Worm (Caenorhabditis elegans) whole organism, L3 larva: ENCODE measurements around the gene B0457.6.
A peak's percentile ranks its signal among the peaks of the same experiment; 100 is the strongest.

Source experiments
- egl-27 ChIP-seq: sonication (generic microtip); optimal IDR thresholded peaks from 4 replicates; lab custom pipeline; 2017; ENCODE audit warnings: missing biosample characterization, missing genetic modification reagents, missing genetic modification characterization
- fos-1 ChIP-seq: fragments of 150-350 bp; optimal IDR thresholded peaks from 2 replicates; lab custom pipeline; 2014; ENCODE audit warnings: missing biosample characterization, missing genetic modification characterization
- lin-39 ChIP-seq: fragments of 150-350 bp; optimal IDR thresholded peaks from 2 replicates; lab custom pipeline; 2018; ENCODE audit warnings: missing biosample characterization, missing genetic modification reagents, missing genetic modification characterization
- nfya-1 ChIP-seq: sonication (generic microtip); optimal IDR thresholded peaks from 2 replicates; lab custom pipeline; 2017; ENCODE audit warnings: missing genetic modification characterization, mild to moderate bottlenecking, missing compliant biosample characterization, antibody characterized with exemption, moderate library complexity; ENCODE audit not compliant: insufficient read depth
- nhr-11 ChIP-seq: fragments of 150-350 bp; optimal IDR thresholded peaks from 2 replicates; lab custom pipeline; 2014; ENCODE audit warnings: missing biosample characterization, missing genetic modification characterization
- nhr-28 ChIP-seq: fragments of 150-350 bp; optimal IDR thresholded peaks from 2 replicates; lab custom pipeline; 2014; ENCODE audit warnings: missing biosample characterization, missing genetic modification characterization
- nhr-76 ChIP-seq: fragments of 150-350 bp; sonication (generic microtip); optimal IDR thresholded peaks from 5 replicates; lab custom pipeline; 2014; ENCODE audit warnings: missing biosample characterization, missing genetic modification characterization
- ztf-4 ChIP-seq: fragments of 150-350 bp; optimal IDR thresholded peaks from 2 replicates; lab custom pipeline; 2014; ENCODE audit warnings: missing biosample characterization, missing genetic modification characterization

DNA sequence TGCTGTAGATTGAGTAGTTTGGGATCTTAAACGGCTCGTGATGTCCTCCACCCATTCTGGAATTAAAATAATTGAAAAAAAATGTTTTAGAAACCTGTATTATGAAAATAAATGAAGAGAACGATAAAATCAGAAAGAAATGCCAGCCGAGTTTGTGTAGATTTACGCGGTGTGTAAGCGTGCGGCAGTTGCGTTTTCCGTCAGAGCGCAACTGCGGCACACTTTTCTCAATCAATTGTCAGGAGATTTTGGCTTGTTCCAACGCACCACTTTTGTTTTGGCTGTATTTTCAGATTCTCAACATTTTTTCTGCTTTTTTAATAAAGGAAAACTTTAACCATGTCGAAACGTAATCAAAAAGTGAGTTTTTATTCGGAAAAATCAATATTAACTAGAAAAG, 42.6 kb downstream of the B0457.6 start, which contains the start of the genes ndub-3 and C18E9.2:
- TF ChIP-seq egl-27 (tag; lab: Kevin White, UChicago) (no peak), lin-39 (tag; lab: Kevin White, UChicago) (peak; percentile 75), ztf-4 (tag; lab: Kevin White, UChicago) (no peak), fos-1 (tag; lab: Kevin White, UChicago) (no peak), nfya-1 (peak; percentile 64), nhr-28 (tag; lab: Kevin White, UChicago) (no peak), nhr-11 (tag; lab: Kevin White, UChicago) (no peak), nhr-76 (no peak)
